Worm (Caenorhabditis elegans): ENCODE measurements around the gene cysl-2.

The cysl-2 gene

DNA sequence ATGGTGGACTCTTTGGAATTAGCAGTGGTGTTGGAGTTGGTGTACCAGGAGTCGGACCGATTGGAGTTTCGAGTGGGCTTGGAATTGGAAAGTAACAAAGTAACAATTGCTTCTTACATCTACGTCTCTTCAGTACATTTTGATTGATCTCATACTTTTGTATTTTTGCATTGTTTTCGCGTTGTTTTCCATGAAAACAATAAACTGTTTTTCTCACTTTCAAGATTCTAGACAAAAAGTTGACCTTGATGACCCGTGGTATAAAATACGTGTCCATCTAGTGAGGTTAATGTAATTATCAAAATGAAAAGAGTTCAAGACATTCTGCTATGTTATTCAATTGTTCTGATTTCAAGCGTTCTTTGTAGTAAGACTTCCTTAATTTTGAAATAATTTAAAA lies 7.2 kb upstream of the cysl-2 start, which contains the start of gene K10H10.5:
K10H10.5 (plus strand) TSS at position 301 of the 400 bp plus-strand sequence.
- no peak for TF ChIP-seq ceh-16 (tag; optimal IDR thresholded peaks at IDR 0.05)
- no peak for TF ChIP-seq unc-39 (tag; optimal IDR thresholded peaks at IDR 0.05)
- TF ChIP-seq lsy-2 (tag; optimal IDR thresholded peaks at IDR 0.05), result no peak
- TF ChIP-seq crh-2 (tag; optimal IDR thresholded peaks at IDR 0.05), result no peak

DNA sequence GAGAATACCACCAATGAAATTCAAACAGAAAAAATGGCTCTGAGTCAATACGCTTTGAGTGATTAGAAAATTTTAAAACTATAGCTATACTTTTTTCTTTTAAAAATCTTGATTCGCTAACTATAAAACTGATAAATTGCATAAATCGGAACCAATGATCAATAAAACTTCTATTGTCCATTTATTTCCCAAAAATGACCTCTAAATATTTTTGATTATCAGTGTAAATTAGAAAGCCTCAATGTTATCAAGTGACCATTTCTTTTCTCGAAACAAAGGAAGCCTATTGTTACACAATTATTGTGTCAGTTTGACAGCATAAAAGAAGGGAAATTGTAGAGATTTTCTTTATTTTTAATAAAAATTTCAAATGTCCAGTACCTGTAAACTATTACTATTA lies 5.9 kb upstream of the cysl-2 start, which contains the start of gene K10H10.4:
K10H10.4 (plus strand) TSS at position 301 of the 400 bp plus-strand sequence.
- no peak for TF ChIP-seq dmd-4 (tag; optimal IDR thresholded peaks at IDR 0.05)

DNA sequence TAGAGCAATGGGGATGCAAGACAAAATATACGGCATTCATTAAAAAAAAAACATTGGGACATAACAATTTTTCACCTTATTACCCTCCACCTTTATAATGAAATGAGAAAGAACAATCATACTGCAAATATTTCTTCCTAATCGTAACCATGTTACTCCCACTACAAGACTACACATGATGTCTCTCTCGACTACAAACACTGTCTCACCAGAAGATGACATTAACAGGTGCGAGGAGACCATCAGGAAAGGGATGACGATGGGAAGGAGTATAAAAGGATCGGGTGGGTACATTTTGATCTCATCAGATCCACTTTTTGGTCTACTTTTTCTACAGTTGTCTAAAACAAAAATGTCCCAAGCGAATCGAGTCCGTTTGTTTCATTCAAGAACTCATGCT lies 3.6 kb upstream of the cysl-2 start, which contains the start of gene dhs-8:
dhs-8 (plus strand) TSS at position 179 of the 400 bp plus-strand sequence.
- TF ChIP-seq R02D3.7 (tag; optimal IDR thresholded peaks at IDR 0.05) (no peak), ama-1 (optimal IDR thresholded peaks at IDR 0.05) (no peak), sma-3 (GFP tag; optimal IDR thresholded peaks at IDR 0.05) (no peak), nhr-25 (tag; optimal IDR thresholded peaks at IDR 0.05) (no peak), mdl-1 (tag; optimal IDR thresholded peaks at IDR 0.05) (no peak), nhr-21 (tag; optimal IDR thresholded peaks at IDR 0.05) (no peak), nhr-129 (tag; optimal IDR thresholded peaks at IDR 0.05) (peak; percentile 29), mbf-1 (tag; optimal IDR thresholded peaks at IDR 0.05) (no peak), sma-9 (GFP tag; optimal IDR thresholded peaks at IDR 0.05) (peak; percentile 57), sma-9 (tag; optimal IDR thresholded peaks at IDR 0.05) (no peak), F13H6.1 (tag; optimal IDR thresholded peaks at IDR 0.05) (no peak), lin-11 (tag; optimal IDR thresholded peaks at IDR 0.05) (no peak), nhr-12 (tag; optimal IDR thresholded peaks at IDR 0.05) (no peak), ztf-1 (GFP tag; conservative IDR thresholded peaks at IDR 0.05) (no peak), gmeb-1 (tag; optimal IDR thresholded peaks at IDR 0.05) (no peak), mab-5 (tag; optimal IDR thresholded peaks at IDR 0.05) (no peak), lin-39 (tag; optimal IDR thresholded peaks at IDR 0.05) (no peak), nhr-10 (tag; optimal IDR thresholded peaks at IDR 0.05) (no peak), alr-1 (tag; optimal IDR thresholded peaks at IDR 0.05) (no peak)

DNA sequence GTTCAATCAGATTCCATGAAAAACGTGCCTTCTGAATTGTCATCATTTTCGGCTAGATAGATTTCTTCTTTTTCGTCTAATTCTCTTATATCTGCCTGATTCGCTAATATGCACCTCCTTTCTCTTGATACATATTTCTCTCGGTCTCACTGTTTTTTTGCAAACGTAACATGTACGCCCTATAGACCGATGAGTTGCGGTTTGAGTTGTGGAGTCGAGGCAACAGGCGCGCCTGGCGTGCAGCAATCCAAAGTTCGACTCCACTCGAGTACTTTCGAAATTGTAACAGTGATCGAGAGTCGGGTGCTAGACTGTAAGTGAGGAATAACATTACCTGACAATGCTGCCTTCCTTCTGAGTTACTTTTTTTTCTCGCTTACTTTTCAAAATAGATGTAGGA lies 2.6 kb upstream of the cysl-2 start:
- TF ChIP-seq nhr-12 (tag; optimal IDR thresholded peaks at IDR 0.05), result no peak
- peak; percentile 88 for TF ChIP-seq crh-2 (tag; optimal IDR thresholded peaks at IDR 0.05)
- peak; percentile 91 for TF ChIP-seq sma-3 (GFP tag; optimal IDR thresholded peaks at IDR 0.05)
- no peak for TF ChIP-seq aly-2 (tag; optimal IDR thresholded peaks at IDR 0.05)
- TF ChIP-seq mdl-1 (tag; optimal IDR thresholded peaks at IDR 0.05), result peak in 1 of 2 experiments; percentile 60
- TF ChIP-seq alr-1 (tag; optimal IDR thresholded peaks at IDR 0.05), result no peak
- TF ChIP-seq mab-5 (tag; optimal IDR thresholded peaks at IDR 0.05), result no peak
- TF ChIP-seq nhr-10 (tag; optimal IDR thresholded peaks at IDR 0.05), result no peak
- no peak for TF ChIP-seq peb-1 (tag; optimal IDR thresholded peaks at IDR 0.05)
- no peak for TF ChIP-seq sem-4 (tag; optimal IDR thresholded peaks at IDR 0.05)
- TF ChIP-seq ztf-1 (GFP tag; conservative IDR thresholded peaks at IDR 0.05), result no peak
- TF ChIP-seq unc-39 (tag; optimal IDR thresholded peaks at IDR 0.05), result no peak
- TF ChIP-seq F13H6.1 (tag; optimal IDR thresholded peaks at IDR 0.05), result peak; percentile 70
- peak; percentile 81 for TF ChIP-seq snpc-4 (tag; optimal IDR thresholded peaks at IDR 0.05)
- peak; percentile 72 for TF ChIP-seq ceh-16 (tag; optimal IDR thresholded peaks at IDR 0.05)
- TF ChIP-seq Y55F3AM.14 (GFP tag; optimal IDR thresholded peaks at IDR 0.05), result peak; percentile 62
- peak; percentile 54 for TF ChIP-seq egl-27 (tag; optimal IDR thresholded peaks at IDR 0.05)
- TF ChIP-seq elt-1 (tag; optimal IDR thresholded peaks at IDR 0.05), result no peak
- TF ChIP-seq blmp-1 (tag; optimal IDR thresholded peaks at IDR 0.05; ENCODE audit: insufficient read depth), result peak; percentile 54
- TF ChIP-seq zag-1 (tag; optimal IDR thresholded peaks at IDR 0.05), result no peak
- TF ChIP-seq unc-55 (GFP tag; optimal IDR thresholded peaks at IDR 0.05), result peak; percentile 66
- TF ChIP-seq lin-11 (tag; optimal IDR thresholded peaks at IDR 0.05), result peak; percentile 46
- TF ChIP-seq fos-1 (tag; optimal IDR thresholded peaks at IDR 0.05), result peak; percentile 74
- peak; percentile 62 to 72 for TF ChIP-seq lsy-2 (tag; optimal IDR thresholded peaks at IDR 0.05)
- peak; percentile 72 for TF ChIP-seq gmeb-1 (tag; optimal IDR thresholded peaks at IDR 0.05)
- no peak for TF ChIP-seq R02D3.7 (tag; optimal IDR thresholded peaks at IDR 0.05)
- TF ChIP-seq ZK546.5 (tag; optimal IDR thresholded peaks at IDR 0.05), result no peak
- peak; percentile 86 for TF ChIP-seq nhr-129 (tag; optimal IDR thresholded peaks at IDR 0.05)
- peak; percentile 64 for TF ChIP-seq nhr-25 (tag; optimal IDR thresholded peaks at IDR 0.05)
- peak; percentile 78 for TF ChIP-seq sma-9 (GFP tag; optimal IDR thresholded peaks at IDR 0.05)
- TF ChIP-seq sma-9 (tag; optimal IDR thresholded peaks at IDR 0.05), result no peak
- TF ChIP-seq ceh-82 (tag; optimal IDR thresholded peaks at IDR 0.05), result no peak
- TF ChIP-seq nhr-21 (tag; optimal IDR thresholded peaks at IDR 0.05), result peak; percentile 93
- TF ChIP-seq mbf-1 (tag; optimal IDR thresholded peaks at IDR 0.05), result peak; percentile 21
- no peak for TF ChIP-seq nhr-11 (tag; optimal IDR thresholded peaks at IDR 0.05)
- TF ChIP-seq lin-13 (GFP tag; optimal IDR thresholded peaks at IDR 0.05), result peak; percentile 76
- TF ChIP-seq ztf-11 (tag; optimal IDR thresholded peaks at IDR 0.05), result no peak
- peak; percentile 84 for TF ChIP-seq nhr-77 (tag; optimal IDR thresholded peaks at IDR 0.05)
- no peak for TF ChIP-seq nhr-6 (tag; optimal IDR thresholded peaks at IDR 0.05)
- TF ChIP-seq nhr-23 (tag; optimal IDR thresholded peaks at IDR 0.05), result peak; percentile 53
- TF ChIP-seq C34F6.9 (tag; optimal IDR thresholded peaks at IDR 0.05), result peak; percentile 61
- TF ChIP-seq unc-62 (GFP tag; optimal IDR thresholded peaks at IDR 0.05), result no peak
- TF ChIP-seq skn-1 (tag; optimal IDR thresholded peaks at IDR 0.05), result peak; percentile 14

All from whole organism, L2 larva.